Worm (Caenorhabditis elegans) whole organism, L4 larva: ENCODE data around the gene F26A1.7.

Experiments used
- nhr-11 ChIP-seq: fragments of 150-350 bp; optimal IDR thresholded peaks from 2 replicates; lab custom pipeline; 2014; ENCODE audit warnings: missing biosample characterization, missing genetic modification characterization
- zag-1 ChIP-seq: fragments of 150-350 bp; optimal IDR thresholded peaks from 2 replicates; lab custom pipeline; 2014; ENCODE audit warnings: missing biosample characterization, missing genetic modification characterization

DNA sequence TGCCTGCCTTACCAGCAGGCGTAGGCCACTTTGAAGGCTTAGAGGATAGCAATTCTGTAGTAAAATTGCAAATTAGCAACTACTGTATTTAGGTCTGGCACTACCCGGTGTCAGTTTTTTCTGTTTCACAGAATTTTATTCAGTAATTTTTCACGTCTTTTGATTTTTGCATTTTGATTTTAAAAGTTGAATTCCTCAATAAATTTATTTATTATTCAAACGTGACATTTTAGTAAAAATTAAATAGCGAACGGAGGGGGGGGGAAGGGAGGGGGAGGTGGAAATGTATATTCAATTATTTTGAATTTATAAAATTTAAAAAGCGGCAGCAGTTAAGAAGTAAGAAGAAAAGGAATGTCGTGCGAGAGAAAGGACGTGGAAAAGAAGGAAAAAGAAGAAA, 2.5 kb downstream of the F26A1.7 start, which contains the start of gene F26A1.4:
- TF ChIP-seq zag-1 (no peak), nhr-11 (tag; lab: Kevin White, UChicago) (no peak)
